Worm (Caenorhabditis elegans): ENCODE results near the gene C02G6.2.

DNA sequence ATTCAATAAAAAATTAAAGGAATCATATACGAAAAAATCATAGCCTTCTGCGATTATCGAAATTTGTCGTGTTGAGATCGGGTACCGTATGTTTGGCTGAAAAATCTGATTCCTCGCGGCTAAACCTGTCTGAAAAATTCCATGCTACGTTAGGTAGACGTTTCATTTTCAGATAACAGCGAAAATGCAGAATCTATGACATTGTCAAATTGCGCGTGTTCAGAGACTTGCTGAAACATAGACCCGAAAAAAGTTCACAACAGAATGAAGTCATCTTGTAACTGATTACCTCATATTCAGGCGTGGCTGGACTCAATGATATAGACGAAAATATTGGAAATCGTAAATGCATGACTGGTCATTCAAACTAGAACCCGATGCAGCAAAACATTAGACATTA, 38.3 kb upstream of the C02G6.2 start, which contains the start of gene srh-76:
- TF ChIP-seq ceh-82 (tag; optimal IDR thresholded peaks at IDR 0.05) = no peak
- TF ChIP-seq F13H6.1 (tag; optimal IDR thresholded peaks at IDR 0.05) = no peak
- no peak for TF ChIP-seq elt-3 (tag; optimal IDR thresholded peaks at IDR 0.05)
- TF ChIP-seq ama-1 (optimal IDR thresholded peaks at IDR 0.05) = no peak
- no peak for TF ChIP-seq sma-9 (GFP tag; optimal IDR thresholded peaks at IDR 0.05)
- no peak for TF ChIP-seq sma-9 (tag; optimal IDR thresholded peaks at IDR 0.05)
- no peak for TF ChIP-seq nhr-10 (tag; optimal IDR thresholded peaks at IDR 0.05)
- TF ChIP-seq snpc-4 (tag; optimal IDR thresholded peaks at IDR 0.05) = no peak
- TF ChIP-seq nhr-25 (tag; optimal IDR thresholded peaks at IDR 0.05) = no peak
- no peak for TF ChIP-seq sma-3 (GFP tag; optimal IDR thresholded peaks at IDR 0.05)
- TF ChIP-seq unc-62 (GFP tag; optimal IDR thresholded peaks at IDR 0.05) = no peak
- no peak for TF ChIP-seq nhr-23 (tag; optimal IDR thresholded peaks at IDR 0.05)
- no peak for TF ChIP-seq ZK546.5 (tag; optimal IDR thresholded peaks at IDR 0.05)
- no peak for TF ChIP-seq lin-39 (tag; optimal IDR thresholded peaks at IDR 0.05)
- TF ChIP-seq lsy-2 (tag; optimal IDR thresholded peaks at IDR 0.05) = no peak

All from whole organism, L2 larva.